Fruit fly (Drosophila melanogaster) whole organism, embryonic: ENCODE results near the gene CG42542.

Source experiments
- Ada2b ChIP-seq: fragments of 200-800 bp; sonication (Bioruptor generic); IDR thresholded peaks from 2 replicates; pipeline ENCODE4 v1.3.6; 2022; ENCODE audit warnings: missing biosample characterization, missing genetic modification characterization
- B-H1 ChIP-seq: fragments of 200-800 bp; sonication (Bioruptor generic); IDR thresholded peaks from 3 replicates; pipeline ENCODE4 v1.3.6; 2022; ENCODE audit warnings: missing biosample characterization, missing genetic modification characterization
- CG10321 ChIP-seq: fragments of 200-800 bp; sonication (Bioruptor generic); IDR thresholded peaks from 2 replicates; pipeline ENCODE4 v1.3.6; 2022; ENCODE audit warnings: missing biosample characterization, missing genetic modification characterization
- CG10565 ChIP-seq: fragments of 200-800 bp; sonication (Bioruptor generic); optimal IDR thresholded peaks from 3 replicates; lab custom pipeline; 2016; ENCODE audit warnings: missing biosample characterization, mild to moderate bottlenecking, missing genetic modification characterization
- CG11093 ChIP-seq: fragments of 200-800 bp; sonication (Bioruptor generic); IDR thresholded peaks from 3 replicates; pipeline ENCODE4 v1.3.6; 2022; ENCODE audit warnings: missing biosample characterization, missing genetic modification characterization
- CG11504 ChIP-seq: fragments of 200-800 bp; sonication (Bioruptor generic); optimal IDR thresholded peaks from 3 replicates; lab custom pipeline; 2019; ENCODE audit warnings: missing biosample characterization, mild to moderate bottlenecking, missing genetic modification characterization, moderate library complexity
- CG11695 ChIP-seq: fragments of 200-800 bp; sonication (Bioruptor generic); IDR thresholded peaks from 3 replicates; pipeline ENCODE4 v1.3.6; 2022; ENCODE audit warnings: missing biosample characterization, missing genetic modification characterization
- CG13287 ChIP-seq: fragments of 200-800 bp; sonication (Bioruptor generic); IDR thresholded peaks from 2 replicates; pipeline ENCODE4 v1.3.6; 2022; ENCODE audit warnings: missing biosample characterization, missing genetic modification characterization; ENCODE audit not compliant: partially characterized antibody
- CG14050 ChIP-seq: fragments of 200-800 bp; sonication (Bioruptor generic); IDR thresholded peaks from 3 replicates; pipeline ENCODE4 v1.3.6; 2022; ENCODE audit warnings: missing biosample characterization, missing genetic modification characterization
- CG1529 ChIP-seq: fragments of 200-800 bp; sonication (Bioruptor generic); optimal IDR thresholded peaks from 3 replicates; lab custom pipeline; 2018; ENCODE audit warnings: missing biosample characterization, missing genetic modification characterization
- CG16815 ChIP-seq: fragments of 200-800 bp; sonication (Bioruptor generic); optimal IDR thresholded peaks from 3 replicates; lab custom pipeline; 2017; ENCODE audit warnings: missing biosample characterization, mild to moderate bottlenecking, missing genetic modification characterization
- CG2129 ChIP-seq: fragments of 200-800 bp; sonication (Bioruptor generic); IDR thresholded peaks from 2 replicates; pipeline ENCODE4 v1.3.6; 2022; ENCODE audit warnings: missing biosample characterization, missing genetic modification characterization; ENCODE audit not compliant: partially characterized antibody
- CG2889 ChIP-seq: fragments of 200-800 bp; sonication (Bioruptor generic); IDR thresholded peaks from 3 replicates; pipeline ENCODE4 v1.3.6; 2022; ENCODE audit warnings: missing biosample characterization, missing genetic modification characterization
- CG3281 ChIP-seq: fragments of 200-800 bp; sonication (Bioruptor generic); optimal IDR thresholded peaks from 3 replicates; lab custom pipeline; 2017; ENCODE audit warnings: missing biosample characterization, mild to moderate bottlenecking, missing genetic modification characterization
- CG6175 ChIP-seq: fragments of 200-800 bp; sonication (Bioruptor generic); IDR thresholded peaks from 3 replicates; pipeline ENCODE4 v1.3.6; 2022; ENCODE audit warnings: missing biosample characterization, missing genetic modification characterization
- CG6813 ChIP-seq: fragments of 200-800 bp; sonication (Bioruptor generic); optimal IDR thresholded peaks from 2 replicates; lab custom pipeline; 2017; ENCODE audit warnings: missing biosample characterization, missing genetic modification characterization, mild to moderate bottlenecking, moderate library complexity, missing genetic modification reagents
- CG7357 ChIP-seq: fragments of 200-800 bp; sonication (Bioruptor generic); IDR thresholded peaks from 3 replicates; pipeline ENCODE4 v1.3.6; 2022; ENCODE audit warnings: missing biosample characterization, missing genetic modification characterization
- CG7839 ChIP-seq: fragments of 200-800 bp; sonication (Bioruptor generic); optimal IDR thresholded peaks from 3 replicates; lab custom pipeline; 2018; ENCODE audit warnings: missing biosample characterization, mild to moderate bottlenecking, missing genetic modification characterization, moderate library complexity
- CG8281 ChIP-seq: fragments of 200-800 bp; sonication (Bioruptor generic); optimal IDR thresholded peaks from 2 replicates; lab custom pipeline; 2018; ENCODE audit warnings: missing biosample characterization, mild to moderate bottlenecking, missing genetic modification characterization, moderate library complexity
- CG9437 ChIP-seq: fragments of 200-800 bp; sonication (Bioruptor generic); optimal IDR thresholded peaks from 2 replicates; lab custom pipeline; 2018; ENCODE audit warnings: missing biosample characterization, mild to moderate bottlenecking, missing genetic modification characterization
- Dfd ChIP-seq, 2 experiments: fragments of >200 bp; optimal IDR thresholded peaks; 2 replicates each; lab custom pipeline; 2017; ENCODE audit warnings: missing biosample characterization in 2 of 2, missing genetic modification characterization in 2 of 2
- Drgx ChIP-seq: fragments of 200-800 bp; sonication (Bioruptor generic); IDR thresholded peaks from 2 replicates; pipeline ENCODE4 v1.3.6; 2022; ENCODE audit warnings: missing biosample characterization, missing genetic modification characterization
- ERR ChIP-seq: fragments of 200-800 bp; sonication (Bioruptor generic); optimal IDR thresholded peaks from 2 replicates; lab custom pipeline; 2016; ENCODE audit warnings: missing biosample characterization, missing genetic modification characterization
- HLH4C ChIP-seq: fragments of 200-800 bp; sonication (Bioruptor generic); IDR thresholded peaks from 3 replicates; pipeline ENCODE4 v1.3.6; 2022; ENCODE audit warnings: missing biosample characterization, missing genetic modification characterization; ENCODE audit not compliant: partially characterized antibody
- Hand ChIP-seq: fragments of 200-800 bp; sonication (Bioruptor generic); optimal IDR thresholded peaks from 2 replicates; lab custom pipeline; 2017; ENCODE audit warnings: mild to moderate bottlenecking, missing biosample characterization, missing genetic modification reagents, missing genetic modification characterization
- Hmr ChIP-seq: fragments of 200-800 bp; sonication (Bioruptor generic); optimal IDR thresholded peaks from 3 replicates; lab custom pipeline; 2017; ENCODE audit warnings: mild to moderate bottlenecking, missing biosample characterization, missing genetic modification reagents, missing genetic modification characterization
- Meics ChIP-seq: fragments of 200-800 bp; sonication (Bioruptor generic); optimal IDR thresholded peaks from 2 replicates; lab custom pipeline; 2017; ENCODE audit warnings: missing biosample characterization, mild to moderate bottlenecking, missing genetic modification characterization
- Sox102F ChIP-seq: fragments of 200-800 bp; sonication (Bioruptor generic); optimal IDR thresholded peaks from 2 replicates; lab custom pipeline; 2018; ENCODE audit warnings: missing biosample characterization, mild to moderate bottlenecking, missing genetic modification characterization, moderate library complexity
- TFAM ChIP-seq: fragments of 200-800 bp; sonication (Bioruptor generic); optimal IDR thresholded peaks from 2 replicates; lab custom pipeline; 2017; ENCODE audit warnings: missing biosample characterization, missing genetic modification characterization, inconsistent platforms
- ac ChIP-seq: fragments of 200-800 bp; sonication (Bioruptor generic); optimal IDR thresholded peaks from 3 replicates; lab custom pipeline; 2017; ENCODE audit warnings: missing biosample characterization, mild to moderate bottlenecking, missing genetic modification characterization
- cato ChIP-seq: fragments of 200-800 bp; sonication (Bioruptor generic); optimal IDR thresholded peaks from 2 replicates; lab custom pipeline; 2016; ENCODE audit warnings: missing biosample characterization, missing genetic modification characterization, borderline replicate concordance
- chn ChIP-seq: fragments of 200-800 bp; sonication (Bioruptor generic); optimal IDR thresholded peaks from 2 replicates; lab custom pipeline; 2016; ENCODE audit warnings: missing biosample characterization, missing genetic modification characterization
- crp ChIP-seq, 2 experiments: fragments of 200-800 bp; sonication (Bioruptor generic); optimal IDR thresholded peaks; 2 replicates in 1 of 2; 3 replicates in 1 of 2; lab custom pipeline; 2017; ENCODE audit warnings: missing biosample characterization in 2 of 2, missing genetic modification characterization in 2 of 2, mild to moderate bottlenecking in 1 of 2, moderate library complexity in 1 of 2
- da ChIP-seq: fragments of 200-800 bp; sonication (Bioruptor generic); optimal IDR thresholded peaks from 2 replicates; lab custom pipeline; 2016; ENCODE audit warnings: missing biosample characterization, missing genetic modification characterization
- dan ChIP-seq: fragments of 200-800 bp; sonication (Bioruptor generic); IDR thresholded peaks from 2 replicates; pipeline ENCODE4 v1.3.6; 2022; ENCODE audit warnings: missing biosample characterization, missing genetic modification characterization
- esg ChIP-seq: fragments of 200-800 bp; sonication (Bioruptor generic); conservative IDR thresholded peaks from 2 replicates; pipeline ENCODE4 v1.3.6; 2022; ENCODE audit warnings: missing biosample characterization, missing genetic modification characterization
- gcm ChIP-seq: fragments of 200-800 bp; sonication (Bioruptor generic); optimal IDR thresholded peaks from 2 replicates; lab custom pipeline; 2019; ENCODE audit warnings: missing biosample characterization, mild to moderate bottlenecking, missing genetic modification characterization, moderate library complexity
- grn ChIP-seq: fragments of 200-800 bp; sonication (Bioruptor generic); optimal IDR thresholded peaks from 3 replicates; lab custom pipeline; 2017; ENCODE audit warnings: missing biosample characterization, missing genetic modification characterization
- hb ChIP-seq: fragments of 200-800 bp; sonication (Bioruptor generic); IDR thresholded peaks from 3 replicates; pipeline ENCODE4 v1.3.6; 2022; ENCODE audit warnings: missing biosample characterization, missing genetic modification characterization; ENCODE audit not compliant: partially characterized antibody
- ind ChIP-seq: fragments of 200-800 bp; sonication (Bioruptor generic); optimal IDR thresholded peaks from 3 replicates; lab custom pipeline; 2016; ENCODE audit warnings: missing biosample characterization, missing genetic modification characterization
- jumu ChIP-seq: fragments of 200-800 bp; sonication (Bioruptor generic); optimal IDR thresholded peaks from 3 replicates; lab custom pipeline; 2016; ENCODE audit warnings: missing biosample characterization, missing genetic modification characterization
- lmd ChIP-seq: fragments of 200-800 bp; sonication (Bioruptor generic); IDR thresholded peaks from 2 replicates; pipeline ENCODE4 v1.3.6; 2022; ENCODE audit warnings: missing biosample characterization, missing genetic modification characterization
- mam ChIP-seq: fragments of 200-800 bp; sonication (Bioruptor generic); optimal IDR thresholded peaks from 3 replicates; lab custom pipeline; 2016; ENCODE audit warnings: missing biosample characterization, missing genetic modification characterization
- mirr ChIP-seq: fragments of 200-800 bp; sonication (Bioruptor generic); optimal IDR thresholded peaks from 3 replicates; lab custom pipeline; 2018; ENCODE audit warnings: missing biosample characterization, mild to moderate bottlenecking, missing genetic modification characterization
- org-1 ChIP-seq: fragments of 200-800 bp; sonication (Bioruptor generic); optimal IDR thresholded peaks from 2 replicates; lab custom pipeline; 2017; ENCODE audit warnings: missing biosample characterization, missing genetic modification characterization
- pb ChIP-seq: fragments of 200-800 bp; sonication (Bioruptor generic); optimal IDR thresholded peaks from 3 replicates; lab custom pipeline; 2016; ENCODE audit warnings: missing biosample characterization, missing genetic modification characterization
- pita ChIP-seq: fragments of 200-800 bp; sonication (Bioruptor generic); optimal IDR thresholded peaks from 2 replicates; lab custom pipeline; 2017; ENCODE audit warnings: missing biosample characterization, mild to moderate bottlenecking, missing genetic modification characterization
- sd ChIP-seq: fragments of 200-800 bp; sonication (Bioruptor generic); optimal IDR thresholded peaks from 3 replicates; lab custom pipeline; 2018; ENCODE audit warnings: missing biosample characterization, mild to moderate bottlenecking, missing genetic modification characterization, moderate library complexity
- sob ChIP-seq: fragments of 200-800 bp; sonication (Bioruptor generic); IDR thresholded peaks from 2 replicates; pipeline ENCODE4 v1.3.6; 2022; ENCODE audit warnings: missing biosample characterization, missing genetic modification characterization
- ttk ChIP-seq: fragments of 200-800 bp; sonication (Bioruptor generic); IDR thresholded peaks from 2 replicates; pipeline ENCODE4 v2.1.2; 2022; ENCODE audit warnings: missing biosample characterization, missing genetic modification characterization
- usp ChIP-seq: fragments of >200 bp; optimal IDR thresholded peaks from 2 replicates; lab custom pipeline; 2017; ENCODE audit warnings: missing biosample characterization, missing genetic modification characterization

The CG42542 gene

DNA sequence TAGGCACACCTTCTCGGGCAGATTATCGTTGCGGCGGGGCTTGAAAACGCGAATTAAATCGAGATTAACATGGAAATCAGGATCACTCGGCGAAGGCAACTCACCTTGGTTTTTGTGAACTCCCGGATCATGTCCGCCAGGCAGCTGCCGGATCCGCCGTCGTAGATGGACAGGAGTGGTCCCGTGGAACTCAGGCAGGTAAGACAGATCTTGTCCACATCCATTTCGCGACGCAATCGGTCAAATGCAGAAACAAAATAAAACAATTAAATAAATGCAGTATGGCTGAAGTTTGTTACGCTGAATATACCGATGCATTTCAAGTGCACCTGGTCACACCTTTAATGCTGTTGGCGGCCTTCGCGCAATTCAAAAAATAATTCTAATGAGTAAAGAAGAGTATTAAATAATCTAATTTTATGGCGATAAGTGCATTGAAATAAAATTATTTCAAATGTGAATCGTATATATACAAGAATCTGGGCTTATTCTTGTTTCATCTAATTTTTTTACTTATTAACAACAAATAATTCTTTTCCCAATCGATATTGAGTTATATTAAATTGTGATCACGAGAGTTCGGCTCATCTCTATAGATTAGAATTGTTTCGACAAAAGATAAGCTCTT, 17.1 kb downstream of the CG42542 start, which contains the start of the genes CG6654 and CG4210 (continued):
- TF ChIP-seq CG11695 (GFP tag; lab: Robert Waterston, UW) (no peak), mirr (no peak), CG11093 (GFP tag; lab: Robert Waterston, UW) (no peak), ERR (no peak), cato (GFP tag; lab: Kevin White, UChicago) (no peak), pita (no peak), jumu (GFP tag; lab: Kevin White, UChicago) (no peak), esg (no peak), CG13287 (peak; percentile 83), B-H1 (GFP tag; lab: Robert Waterston, UW) (no peak), CG1529 (GFP tag; lab: Kevin White, UChicago) (no peak), usp (no peak), Drgx (no peak), org-1 (GFP tag; lab: Kevin White, UChicago) (no peak), CG7357 (GFP tag; lab: Robert Waterston, UW) (no peak), Sox102F (GFP tag; lab: Kevin White, UChicago) (no peak), Hand (GFP tag; lab: Kevin White, UChicago) (no peak), lmd (peak; percentile 31; the same call in 1 of the 2 replicates), CG2889 (GFP tag; lab: Robert Waterston, UW) (no peak), CG9437 (GFP tag; lab: Kevin White, UChicago) (no peak), hb (GFP tag; lab: Robert Waterston, UW) (no peak), CG16815 (GFP tag; lab: Kevin White, UChicago) (no peak), grn (GFP tag; lab: Kevin White, UChicago) (peak; percentile 88), crp (GFP tag; optimal IDR thresholded peaks at IDR 0.05; lab: Kevin White, UChicago) (peak in 1 of 2 experiments; percentile 31), CG11504 (tag; lab: Kevin White, UChicago) (no peak), CG3281 (GFP tag; lab: Kevin White, UChicago) (no peak), CG2129 (GFP tag; lab: Robert Waterston, UW) (peak; percentile 18; the same call in 1 of the 2 replicates), ttk (GFP tag; lab: Robert Waterston, UW) (no peak), CG10321 (GFP tag; lab: Robert Waterston, UW) (no peak), pb (no peak), gcm (GFP tag; lab: Kevin White, UChicago) (no peak), sob (GFP tag; lab: Robert Waterston, UW) (no peak), ac (GFP tag; lab: Kevin White, UChicago) (no peak), sd (tag; lab: Kevin White, UChicago) (no peak), CG8281 (tag; lab: Kevin White, UChicago) (no peak), da (no peak), CG14050 (GFP tag; lab: Robert Waterston, UW) (no peak), dan (GFP tag; lab: Robert Waterston, UW) (no peak), Ada2b (GFP tag; lab: Robert Waterston, UW) (no peak), TFAM (GFP tag; lab: Kevin White, UChicago) (no peak), HLH4C (GFP tag; lab: Robert Waterston, UW) (no peak), ind (GFP tag; lab: Kevin White, UChicago) (no peak), CG7839 (tag; lab: Kevin White, UChicago) (no peak), Meics (GFP tag; lab: Kevin White, UChicago) (no peak), Hmr (no peak), mam (no peak), CG6175 (no peak), Dfd (GFP tag; optimal IDR thresholded peaks at IDR 0.05; lab: Kevin White, UChicago) (no peak), chn (GFP tag; lab: Kevin White, UChicago) (no peak), CG10565 (GFP tag; lab: Kevin White, UChicago) (no peak), CG6813 (GFP tag; lab: Kevin White, UChicago) (no peak)
